Worm (Caenorhabditis elegans) whole organism, young adult: ENCODE measurements around the gene ttr-27.

Source experiments
- B0035.1 ChIP-seq: sonication (generic microtip); optimal IDR thresholded peaks from 2 replicates; lab custom pipeline; 2016; ENCODE audit warnings: missing genetic modification characterization, mild to moderate bottlenecking, missing compliant biosample characterization, missing genotype, missing genetic modification reagents
- B0261.1 ChIP-seq: sonication (generic microtip); optimal IDR thresholded peaks from 2 replicates; lab custom pipeline; 2016; ENCODE audit warnings: mild to moderate bottlenecking, missing genetic modification characterization, moderate library complexity, missing compliant biosample characterization
- C06A6.2 ChIP-seq: fragments of 200-800 bp; sonication (Bioruptor generic); conservative IDR thresholded peaks from 2 replicates; pipeline ENCODE4 v1.3.6; 2022; ENCODE audit warnings: missing genetic modification characterization, missing compliant biosample characterization
- D2030.7 ChIP-seq: fragments of 200-800 bp; sonication (Bioruptor generic); IDR thresholded peaks from 2 replicates; pipeline ENCODE4 v1.3.6; 2022; ENCODE audit warnings: missing genetic modification reagents, missing genetic modification characterization, missing compliant biosample characterization
- F10E7.11 ChIP-seq: sonication (generic microtip); optimal IDR thresholded peaks from 2 replicates; lab custom pipeline; 2017; ENCODE audit warnings: mild to moderate bottlenecking, missing genetic modification characterization, moderate library complexity, missing compliant biosample characterization
- F37B4.10 ChIP-seq: fragments of 200-800 bp; sonication (Bioruptor generic); IDR thresholded peaks from 2 replicates; pipeline ENCODE4 v1.3.6; 2022; ENCODE audit warnings: missing genetic modification characterization, missing compliant biosample characterization
- F49E8.2 ChIP-seq: sonication (generic microtip); optimal IDR thresholded peaks from 3 replicates; lab custom pipeline; 2017; ENCODE audit warnings: missing genetic modification characterization, mild to moderate bottlenecking, missing compliant biosample characterization, antibody characterized with exemption, moderate library complexity; ENCODE audit not compliant: insufficient read depth
- K11D2.4 ChIP-seq: fragments of 200-800 bp; sonication (Bioruptor generic); IDR thresholded peaks from 2 replicates; pipeline ENCODE4 v1.3.6; 2022; ENCODE audit warnings: missing genetic modification reagents, missing genetic modification characterization, missing compliant biosample characterization
- ZK185.1 ChIP-seq: sonication (generic microtip); optimal IDR thresholded peaks from 2 replicates; lab custom pipeline; 2016; ENCODE audit warnings: mild to moderate bottlenecking, missing genetic modification characterization, missing compliant biosample characterization; ENCODE audit not compliant: poor library complexity, severe bottlenecking
- akir-1 ChIP-seq: fragments of 200-800 bp; sonication (Bioruptor generic); optimal IDR thresholded peaks from 2 replicates; lab custom pipeline; 2018; ENCODE audit warnings: mild to moderate bottlenecking, missing genetic modification characterization, moderate library complexity, missing compliant biosample characterization
- bed-1 ChIP-seq: fragments of 200-800 bp; sonication (Bioruptor generic); IDR thresholded peaks from 2 replicates; pipeline ENCODE4 v1.3.6; 2022; ENCODE audit warnings: missing genetic modification reagents, missing genetic modification characterization, missing compliant biosample characterization
- cebp-1 ChIP-seq, 2 experiments: fragments of 200-800 bp in 1 of 2; sonication (Bioruptor generic) in 1 of 2; sonication (generic microtip) in 1 of 2; IDR thresholded peaks in 1 of 2; optimal IDR thresholded peaks in 1 of 2; 2 replicates each; pipeline versions ENCODE4 v1.3.6 to Lab custom; 2017 to 2022; ENCODE audit warnings: missing compliant biosample characterization in 2 of 2, missing genetic modification characterization in 2 of 2, mild to moderate bottlenecking in 1 of 2, missing genetic modification reagents in 1 of 2, moderate library complexity in 1 of 2
- ceh-79 ChIP-seq: sonication (generic microtip); optimal IDR thresholded peaks from 2 replicates; lab custom pipeline; 2017; ENCODE audit warnings: mild to moderate bottlenecking, missing genetic modification characterization, missing compliant biosample characterization
- ceh-91 ChIP-seq: fragments of 200-800 bp; sonication (Bioruptor generic); IDR thresholded peaks from 2 replicates; pipeline ENCODE4 v1.3.6; 2022; ENCODE audit warnings: missing genetic modification reagents, missing genetic modification characterization, missing compliant biosample characterization
- chd-7 ChIP-seq: sonication (generic microtip); optimal IDR thresholded peaks from 2 replicates; lab custom pipeline; 2016; ENCODE audit warnings: mild to moderate bottlenecking, missing genetic modification characterization, moderate library complexity, missing compliant biosample characterization
- dox-1 ChIP-seq: fragments of 200-800 bp; sonication (Bioruptor generic); IDR thresholded peaks from 2 replicates; pipeline ENCODE4 v1.3.6; 2022; ENCODE audit warnings: missing genetic modification reagents, missing genetic modification characterization, missing compliant biosample characterization
- dpff-1 ChIP-seq: sonication (generic microtip); optimal IDR thresholded peaks from 2 replicates; lab custom pipeline; 2017; ENCODE audit warnings: mild to moderate bottlenecking, missing genetic modification characterization, missing compliant biosample characterization
- egrh-3 ChIP-seq: fragments of 200-800 bp; sonication (Bioruptor generic); IDR thresholded peaks from 2 replicates; pipeline ENCODE4 v1.3.6; 2022; ENCODE audit warnings: missing genetic modification reagents, missing genetic modification characterization, missing compliant biosample characterization
- ekl-4 ChIP-seq: fragments of 200-800 bp; sonication (Bioruptor generic); IDR thresholded peaks from 2 replicates; pipeline ENCODE4 v1.3.6; 2022; ENCODE audit warnings: missing genetic modification reagents, missing genetic modification characterization, missing compliant biosample characterization
- hlh-26 ChIP-seq: fragments of 200-800 bp; sonication (Bioruptor generic); conservative IDR thresholded peaks from 2 replicates; pipeline ENCODE4 v1.3.6; 2022; ENCODE audit warnings: missing genetic modification reagents, missing genetic modification characterization, missing compliant biosample characterization
- lin-26 ChIP-seq: fragments of 200-800 bp; sonication (Bioruptor generic); IDR thresholded peaks from 2 replicates; pipeline ENCODE4 v1.3.6; 2022; ENCODE audit warnings: missing genetic modification reagents, missing genetic modification characterization, missing compliant biosample characterization
- lin-35 ChIP-seq, 3 experiments: fragments of 150-350 bp in 2 of 3; sonication (generic microtip) in 1 of 3; optimal IDR thresholded peaks; 2 replicates each; lab custom pipeline; 2014 to 2018; ENCODE audit warnings: missing biosample characterization in 3 of 3, missing genetic modification characterization in 3 of 3, missing genetic modification reagents in 3 of 3
- lin-40 ChIP-seq: sonication (generic microtip); optimal IDR thresholded peaks from 2 replicates; lab custom pipeline; 2016; ENCODE audit warnings: missing genetic modification characterization, mild to moderate bottlenecking, missing compliant biosample characterization, missing genotype, missing genetic modification reagents
- lsy-27 ChIP-seq: sonication (generic microtip); optimal IDR thresholded peaks from 2 replicates; lab custom pipeline; 2017; ENCODE audit warnings: missing genetic modification characterization, mild to moderate bottlenecking, missing compliant biosample characterization, antibody characterized with exemption, missing genotype, borderline replicate concordance; ENCODE audit not compliant: insufficient read depth
- madf-8 ChIP-seq: fragments of 200-800 bp; sonication (Bioruptor generic); conservative IDR thresholded peaks from 2 replicates; pipeline ENCODE4 v1.3.6; 2022; ENCODE audit warnings: missing genetic modification reagents, missing genetic modification characterization, missing compliant biosample characterization
- mes-4 ChIP-seq: sonication (generic microtip); optimal IDR thresholded peaks from 2 replicates; lab custom pipeline; 2016; ENCODE audit warnings: missing genotype, missing genetic modification characterization, missing compliant biosample characterization
- nfya-1 ChIP-seq: sonication (generic microtip); optimal IDR thresholded peaks from 2 replicates; lab custom pipeline; 2017; ENCODE audit warnings: antibody characterized with exemption, missing compliant biosample characterization, missing genetic modification characterization, borderline replicate concordance; ENCODE audit not compliant: insufficient read depth
- nfya-2 ChIP-seq: fragments of 200-800 bp; sonication (Bioruptor generic); IDR thresholded peaks from 2 replicates; pipeline ENCODE4 v1.3.6; 2022; ENCODE audit warnings: missing genetic modification reagents, missing genetic modification characterization, missing compliant biosample characterization
- nhr-80 ChIP-seq: sonication (generic microtip); optimal IDR thresholded peaks from 2 replicates; lab custom pipeline; 2016; ENCODE audit warnings: missing genetic modification characterization, missing compliant biosample characterization
- pbrm-1 ChIP-seq: fragments of 200-800 bp; sonication (Bioruptor generic); IDR thresholded peaks from 2 replicates; pipeline ENCODE4 v1.3.6; 2022; ENCODE audit warnings: missing genetic modification reagents, missing genetic modification characterization, missing compliant biosample characterization
- rcor-1 ChIP-seq: fragments of 200-800 bp; sonication (Bioruptor generic); IDR thresholded peaks from 2 replicates; pipeline ENCODE4 v1.3.6; 2022; ENCODE audit warnings: missing genetic modification reagents, missing genetic modification characterization, missing compliant biosample characterization
- rec-8 ChIP-seq, 2 experiments: sonication (generic microtip); optimal IDR thresholded peaks; 2 replicates each; lab custom pipeline; 2016; ENCODE audit warnings: mild to moderate bottlenecking in 2 of 2, missing genetic modification characterization in 2 of 2, missing genetic modification reagents in 2 of 2, missing genotype in 2 of 2, missing biosample characterization in 1 of 2, missing compliant biosample characterization in 1 of 2, moderate library complexity in 1 of 2
- snpc-1.3 ChIP-seq: sonication (generic microtip); optimal IDR thresholded peaks from 2 replicates; lab custom pipeline; 2017; ENCODE audit warnings: missing genetic modification characterization, mild to moderate bottlenecking, missing compliant biosample characterization, antibody characterized with exemption, moderate library complexity, missing genotype, missing genetic modification reagents; ENCODE audit not compliant: insufficient read depth
- tbp1 ChIP-seq: fragments of 200-800 bp; sonication (Bioruptor generic); optimal IDR thresholded peaks from 2 replicates; lab custom pipeline; 2018; ENCODE audit warnings: mild to moderate bottlenecking, missing genetic modification characterization, missing compliant biosample characterization
- xnd-1 ChIP-seq: sonication (generic microtip); optimal IDR thresholded peaks from 2 replicates; lab custom pipeline; 2016; ENCODE audit warnings: missing genotype, missing genetic modification reagents, missing genetic modification characterization, missing compliant biosample characterization
- zim-3 ChIP-seq: sonication (generic microtip); optimal IDR thresholded peaks from 2 replicates; lab custom pipeline; 2017; ENCODE audit warnings: mild to moderate bottlenecking, missing genetic modification characterization, moderate library complexity, missing compliant biosample characterization
- ztf-25 ChIP-seq: fragments of 200-800 bp; sonication (Bioruptor generic); IDR thresholded peaks from 2 replicates; pipeline ENCODE4 v1.3.6; 2022; ENCODE audit warnings: missing genetic modification reagents, missing genetic modification characterization, missing compliant biosample characterization
- ztf-6 ChIP-seq: fragments of 200-800 bp; sonication (Bioruptor generic); IDR thresholded peaks from 2 replicates; pipeline ENCODE4 v1.3.6; 2022; ENCODE audit warnings: missing genetic modification reagents, missing genetic modification characterization, missing compliant biosample characterization

The ttr-27 gene

ce11 chrV:12881396-12881795 lies 22.5 kb downstream of the ttr-27 start:
- TF ChIP-seq snpc-1.3 (tag; lab: Kevin White, UChicago): no peak
- no peak for TF ChIP-seq lin-26 (GFP tag; lab: Robert Waterston, UW)
- TF ChIP-seq B0035.1 (tag; lab: Kevin White, UChicago): no peak

ce11 chrV:12879349-12879748 lies 24.5 kb downstream of the ttr-27 start:
- no peak for TF ChIP-seq K11D2.4
- no peak for TF ChIP-seq bed-1 (GFP tag; lab: Robert Waterston, UW)
- no peak for TF ChIP-seq lsy-27
- TF ChIP-seq, all 124 proteins: peak for 0

- peak; percentile 59 for TF ChIP-seq nhr-80 (tag; lab: Kevin White, UChicago)
- TF ChIP-seq ekl-4 (GFP tag; lab: Robert Waterston, UW): no peak
These were observed 26.3 kb downstream of the ttr-27 start for ce11 chrV:12877579-12877978.

- TF ChIP-seq nfya-1 (no peak), egrh-3 (no peak), lin-26 (GFP tag; lab: Robert Waterston, UW) (no peak), nfya-2 (GFP tag; lab: Robert Waterston, UW) (no peak), dpff-1 (tag; lab: Kevin White, UChicago) (no peak), lin-35 (GFP tag; optimal IDR thresholded peaks at IDR 0.05; lab: Kevin White, UChicago) (no peak), bed-1 (GFP tag; lab: Robert Waterston, UW) (no peak), rec-8 (tag; optimal IDR thresholded peaks at IDR 0.05; lab: Kevin White, UChicago) (no peak), cebp-1 (GFP tag; IDR thresholded peaks at IDR 0.05; lab: Robert Waterston, UW) (no peak), cebp-1 (tag; optimal IDR thresholded peaks at IDR 0.05; lab: Kevin White, UChicago) (no peak), F49E8.2 (tag; lab: Kevin White, UChicago) (no peak), zim-3 (no peak)
These were observed 27.2 kb downstream of the ttr-27 start for ce11 chrV:12876708-12877107.

ce11 chrV:12875850-12876249 lies 28.0 kb downstream of the ttr-27 start:
- TF ChIP-seq rcor-1 (no peak), lin-40 (tag; lab: Kevin White, UChicago) (no peak), ZK185.1 (tag; lab: Kevin White, UChicago) (no peak), F49E8.2 (tag; lab: Kevin White, UChicago) (no peak), F10E7.11 (tag; lab: Kevin White, UChicago) (no peak), F37B4.10 (no peak), akir-1 (no peak), rec-8 (tag; optimal IDR thresholded peaks at IDR 0.05; lab: Kevin White, UChicago) (no peak), madf-8 (GFP tag; lab: Robert Waterston, UW) (no peak), xnd-1 (tag; lab: Kevin White, UChicago) (no peak), dox-1 (GFP tag; lab: Robert Waterston, UW) (no peak), D2030.7 (no peak), ztf-6 (no peak)
- TF ChIP-seq, all 124 proteins: peak for 0

- TF ChIP-seq ceh-91 (GFP tag; lab: Robert Waterston, UW) (no peak), tbp1 (GFP tag; lab: Kevin White, UChicago) (no peak), mes-4 (tag; lab: Kevin White, UChicago) (no peak), dpff-1 (tag; lab: Kevin White, UChicago) (no peak), snpc-1.3 (tag; lab: Kevin White, UChicago) (no peak), B0261.1 (tag; lab: Kevin White, UChicago) (no peak), nfya-2 (GFP tag; lab: Robert Waterston, UW) (no peak), C06A6.2 (GFP tag; lab: Robert Waterston, UW) (no peak), hlh-26 (no peak), ztf-25 (GFP tag; lab: Robert Waterston, UW) (no peak), pbrm-1 (no peak), chd-7 (tag; lab: Kevin White, UChicago) (no peak), ceh-79 (tag; lab: Kevin White, UChicago) (no peak), lin-26 (GFP tag; lab: Robert Waterston, UW) (no peak)
These were observed 32.1 kb downstream of the ttr-27 start, which contains the start of gene bus-19 for ce11 chrV:12871753-12872152. TSS of gene bus-19 (plus strand) at chrV:12872053.
